Worm (Caenorhabditis elegans): ENCODE measurements around the gene fbxa-131.

Gene fbxa-131

DNA sequence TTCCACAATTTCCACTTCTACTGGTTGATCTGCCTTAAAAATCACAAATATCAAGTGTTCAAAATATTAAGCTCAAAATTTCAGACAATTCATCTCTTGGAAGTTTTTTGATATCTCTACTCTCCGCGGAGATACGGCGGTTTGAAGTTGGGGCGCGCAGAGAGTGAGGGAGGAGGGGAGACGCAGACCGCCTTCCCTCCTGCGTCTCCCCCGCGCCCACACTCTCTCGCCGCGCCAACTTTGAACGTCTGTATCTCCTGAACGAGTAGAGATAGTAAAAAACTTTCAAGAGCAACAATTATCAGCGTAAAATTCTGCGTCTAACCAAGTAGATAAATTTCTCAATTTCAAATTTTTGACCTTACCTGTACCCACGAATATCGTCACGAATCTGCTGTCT lies 10.2 kb upstream of the fbxa-131 start:
- TF ChIP-seq him-1 (tag; optimal IDR thresholded peaks at IDR 0.05) (no peak), W03F9.2 (tag; optimal IDR thresholded peaks at IDR 0.05) (no peak), dao-5 (tag; optimal IDR thresholded peaks at IDR 0.05) (no peak)

DNA sequence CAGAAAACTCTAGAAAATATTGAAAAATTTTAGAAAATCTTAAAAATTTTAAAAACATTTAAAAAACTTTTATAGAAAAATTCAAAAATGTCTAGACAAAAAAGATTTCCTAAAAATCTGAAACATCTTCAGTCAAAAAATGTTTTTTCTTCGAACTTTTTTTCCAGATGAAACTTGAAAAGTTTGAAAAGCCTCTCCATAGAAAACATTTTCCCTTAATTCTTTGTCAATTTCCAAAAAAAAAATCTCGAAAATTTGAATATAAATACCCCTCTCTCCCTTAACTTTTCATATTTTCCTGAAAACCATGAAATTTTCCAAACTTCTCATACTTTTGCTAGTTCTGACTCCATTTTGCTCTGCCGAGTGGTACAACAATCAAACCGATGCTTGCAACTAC lies 9.5 kb upstream of the fbxa-131 start, which contains the start of gene Y116F11A.3:
Gene Y116F11A.3, plus strand, starts transcription at position 301 of the 400 bp plus-strand sequence.
- TF ChIP-seq him-1 (tag; optimal IDR thresholded peaks at IDR 0.05) (no peak), W03F9.2 (tag; optimal IDR thresholded peaks at IDR 0.05) (no peak), dao-5 (tag; optimal IDR thresholded peaks at IDR 0.05) (no peak)

- TF ChIP-seq W03F9.2 (tag; optimal IDR thresholded peaks at IDR 0.05) (no peak), dao-5 (tag; optimal IDR thresholded peaks at IDR 0.05) (no peak), him-1 (tag; optimal IDR thresholded peaks at IDR 0.05) (no peak)
Observed at ce11 chrV:19730280-19730679, 7.9 kb upstream of the fbxa-131 start, which contains the start of gene Y116F11A.1. Gene Y116F11A.1, plus strand, starts transcription at chrV:19730580.

- TF ChIP-seq him-1 (tag; optimal IDR thresholded peaks at IDR 0.05) = no peak
- no peak for TF ChIP-seq dao-5 (tag; optimal IDR thresholded peaks at IDR 0.05)
- no peak for TF ChIP-seq W03F9.2 (tag; optimal IDR thresholded peaks at IDR 0.05)
Observed at ce11 chrV:19733728-19734127, 4.5 kb upstream of the fbxa-131 start.

- TF ChIP-seq dao-5 (tag; optimal IDR thresholded peaks at IDR 0.05) (no peak), W03F9.2 (tag; optimal IDR thresholded peaks at IDR 0.05) (no peak), him-1 (tag; optimal IDR thresholded peaks at IDR 0.05) (no peak)
Observed at ce11 chrV:19737458-19737857, 759 bp upstream of the fbxa-131 start, which contains the start of gene W04E12.7. Gene W04E12.7, minus strand, starts transcription at chrV:19737558.

ce11 chrV:19741034-19741433 lies 2.8 kb downstream of the fbxa-131 start, which contains the start of gene W04E12.2:
Gene W04E12.2, minus strand, starts transcription at chrV:19741134.
- no peak for TF ChIP-seq him-1 (tag; optimal IDR thresholded peaks at IDR 0.05)
- no peak for TF ChIP-seq dao-5 (tag; optimal IDR thresholded peaks at IDR 0.05)
- no peak for TF ChIP-seq W03F9.2 (tag; optimal IDR thresholded peaks at IDR 0.05)

- TF ChIP-seq him-1 (tag; optimal IDR thresholded peaks at IDR 0.05) (no peak), W03F9.2 (tag; optimal IDR thresholded peaks at IDR 0.05) (no peak), dao-5 (tag; optimal IDR thresholded peaks at IDR 0.05) (no peak)
Observed at ce11 chrV:19741651-19742050, 3.4 kb downstream of the fbxa-131 start, which contains the start of gene W04E12.3. Gene W04E12.3, plus strand, starts transcription at chrV:19741951.

DNA sequence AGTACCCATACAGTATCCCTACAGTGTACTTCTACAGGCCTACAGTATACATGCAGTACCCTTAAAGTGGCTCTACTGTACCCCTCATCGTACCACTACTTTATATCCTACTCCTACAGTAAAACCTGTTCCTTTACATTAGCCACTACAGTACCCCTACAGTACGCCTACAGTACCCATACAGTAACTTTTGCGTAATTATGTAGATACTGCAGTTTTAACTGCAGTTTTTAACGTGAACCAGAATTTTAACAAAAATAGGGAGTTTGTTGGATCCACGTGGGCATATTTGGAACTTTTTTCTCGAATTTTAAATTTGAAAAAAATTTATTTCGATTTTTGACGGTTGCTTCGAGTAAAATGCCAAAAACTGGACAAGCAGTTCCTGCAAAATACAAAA lies 5.1 kb downstream of the fbxa-131 start, which contains the start of gene W04E12.4:
Gene W04E12.4, plus strand, starts transcription at position 301 of the 400 bp plus-strand sequence.
- no peak for TF ChIP-seq W03F9.2 (tag; optimal IDR thresholded peaks at IDR 0.05)
- no peak for TF ChIP-seq him-1 (tag; optimal IDR thresholded peaks at IDR 0.05)
- TF ChIP-seq dao-5 (tag; optimal IDR thresholded peaks at IDR 0.05) = no peak

DNA sequence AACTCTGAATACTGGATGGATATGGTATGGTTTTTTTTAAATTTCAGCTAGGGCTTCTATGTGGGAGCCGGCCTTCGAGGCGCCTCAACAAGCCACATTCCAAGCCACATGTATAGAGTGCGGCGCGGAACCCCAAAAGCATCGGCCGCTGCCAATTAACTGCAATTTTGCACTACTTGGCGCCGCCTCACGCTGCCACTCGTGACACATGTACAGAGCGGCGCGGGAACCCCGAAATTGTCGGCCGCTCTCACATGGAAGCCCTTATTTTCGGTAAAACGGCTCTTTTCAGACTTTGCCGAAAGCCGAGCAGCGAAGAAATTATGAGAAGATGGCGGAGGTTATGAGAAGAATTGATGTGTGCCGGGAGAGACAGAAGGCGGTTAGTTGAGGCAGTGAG lies 5.6 kb downstream of the fbxa-131 start:
- no peak for TF ChIP-seq W03F9.2 (tag; optimal IDR thresholded peaks at IDR 0.05)
- TF ChIP-seq him-1 (tag; optimal IDR thresholded peaks at IDR 0.05) = no peak
- no peak for TF ChIP-seq dao-5 (tag; optimal IDR thresholded peaks at IDR 0.05)

DNA sequence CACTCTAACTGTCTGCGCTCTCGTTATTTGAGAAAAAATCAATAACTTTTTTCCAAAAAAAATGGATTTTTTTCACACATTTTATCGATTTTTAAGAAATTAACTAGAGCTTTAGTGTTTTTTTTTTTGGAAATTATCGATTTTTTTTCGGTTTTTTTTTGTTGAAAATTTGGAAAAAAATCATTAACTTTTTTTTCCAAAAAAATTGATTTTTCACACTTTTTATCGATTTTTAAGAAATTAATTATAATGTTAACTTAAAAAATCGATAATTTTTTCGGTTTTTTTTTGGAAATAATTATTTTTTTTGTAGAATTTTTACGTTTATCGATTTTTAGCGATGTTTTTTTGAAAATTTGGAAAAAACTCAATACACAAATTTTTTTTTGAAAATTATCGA lies 6.0 kb downstream of the fbxa-131 start:
- no peak for TF ChIP-seq him-1 (tag; optimal IDR thresholded peaks at IDR 0.05)
- no peak for TF ChIP-seq W03F9.2 (tag; optimal IDR thresholded peaks at IDR 0.05)
- no peak for TF ChIP-seq dao-5 (tag; optimal IDR thresholded peaks at IDR 0.05)

DNA sequence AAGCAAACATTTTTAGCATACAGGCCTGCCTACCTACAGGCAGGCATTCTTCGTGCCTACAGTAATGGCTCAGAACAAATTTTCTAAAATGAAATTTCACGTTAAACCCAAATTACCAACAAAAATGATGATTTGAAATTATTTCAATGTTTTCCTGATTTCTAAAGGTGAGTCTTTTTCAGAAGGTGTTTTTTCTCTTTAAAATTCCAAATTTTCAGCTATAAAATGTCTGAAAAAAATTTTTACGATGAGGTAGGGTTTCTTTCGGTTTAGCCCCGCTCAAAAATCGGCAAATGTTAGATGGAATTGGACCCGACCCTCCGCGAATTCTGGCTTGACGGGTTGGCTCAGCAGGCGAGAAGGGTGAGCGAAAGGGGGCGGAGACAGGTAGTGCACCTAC lies 7.6 kb downstream of the fbxa-131 start, which contains the start of gene W04E12.5:
Gene W04E12.5, plus strand, starts transcription at position 301 of the 400 bp plus-strand sequence.
- TF ChIP-seq W03F9.2 (tag; optimal IDR thresholded peaks at IDR 0.05) = no peak
- TF ChIP-seq dao-5 (tag; optimal IDR thresholded peaks at IDR 0.05) = no peak
- no peak for TF ChIP-seq him-1 (tag; optimal IDR thresholded peaks at IDR 0.05)

DNA sequence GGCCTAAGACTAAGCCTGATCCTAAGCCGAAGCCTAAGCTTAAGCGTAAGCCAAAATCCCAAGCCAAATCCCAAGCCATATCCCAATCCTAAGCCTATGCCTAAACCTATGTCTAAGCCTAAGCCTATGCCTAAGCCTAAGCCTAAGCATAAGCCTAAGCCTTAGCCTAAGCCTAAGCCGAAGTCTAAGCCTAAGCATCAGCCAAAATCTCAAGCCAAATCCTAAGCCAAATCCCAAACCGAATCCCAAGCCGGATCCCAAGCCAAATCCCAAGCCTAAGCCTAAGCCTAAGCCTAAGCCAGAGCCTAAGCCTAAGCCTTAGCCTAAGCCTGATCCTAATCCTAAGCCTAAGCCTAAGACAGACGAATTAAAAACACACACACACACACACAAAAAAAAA lies 8.9 kb downstream of the fbxa-131 start:
- TF ChIP-seq W03F9.2 (tag; optimal IDR thresholded peaks at IDR 0.05) (no peak), him-1 (tag; optimal IDR thresholded peaks at IDR 0.05) (no peak), dao-5 (tag; optimal IDR thresholded peaks at IDR 0.05) (no peak)

DNA sequence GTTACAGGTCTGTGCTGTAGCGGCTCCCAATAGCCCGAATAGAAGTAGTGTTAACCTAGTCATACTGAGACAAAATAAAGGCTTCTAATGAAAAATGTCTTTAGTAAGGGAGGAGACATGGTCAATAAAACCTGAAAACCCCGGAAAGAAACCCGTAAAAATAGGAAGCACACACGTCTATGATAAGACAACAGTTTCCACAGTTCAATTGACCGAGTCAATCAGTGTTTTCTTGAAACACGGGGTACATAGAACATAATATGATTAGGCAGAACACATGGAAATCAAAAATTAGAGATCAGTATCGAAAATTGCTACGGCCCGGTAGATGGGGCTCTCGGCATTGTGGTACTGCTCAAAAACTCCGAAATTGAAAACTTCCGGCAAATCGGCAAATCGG lies 12.9 kb downstream of the fbxa-131 start, which contains the start of gene clec-49:
Gene clec-49, minus strand, starts transcription at position 103 of the 400 bp plus-strand sequence.
- TF ChIP-seq dao-5 (tag; optimal IDR thresholded peaks at IDR 0.05) (no peak), W03F9.2 (tag; optimal IDR thresholded peaks at IDR 0.05) (no peak), him-1 (tag; optimal IDR thresholded peaks at IDR 0.05) (no peak)

ce11 chrV:19752879-19753278 lies 14.7 kb downstream of the fbxa-131 start:
- no peak for TF ChIP-seq dao-5 (tag; optimal IDR thresholded peaks at IDR 0.05)
- no peak for TF ChIP-seq him-1 (tag; optimal IDR thresholded peaks at IDR 0.05)
- no peak for TF ChIP-seq W03F9.2 (tag; optimal IDR thresholded peaks at IDR 0.05)

ce11 chrV:19754331-19754730 lies 16.1 kb downstream of the fbxa-131 start:
- no peak for TF ChIP-seq dao-5 (tag; optimal IDR thresholded peaks at IDR 0.05)
- no peak for TF ChIP-seq him-1 (tag; optimal IDR thresholded peaks at IDR 0.05)
- no peak for TF ChIP-seq W03F9.2 (tag; optimal IDR thresholded peaks at IDR 0.05)

Data from whole organism, L4/young adult.